Fruit fly (Drosophila melanogaster) whole organism, embryonic: ENCODE results near the gene Ugt303B2.

Source experiments
- Antp ChIP-seq: fragments of 200-800 bp; sonication (Bioruptor generic); optimal IDR thresholded peaks from 3 replicates; lab custom pipeline; 2016; ENCODE audit warnings: missing biosample characterization, missing genetic modification characterization
- Atf6 ChIP-seq: fragments of 200-800 bp; sonication (Bioruptor generic); IDR thresholded peaks from 2 replicates; pipeline ENCODE4 v1.3.6; 2022; ENCODE audit warnings: missing biosample characterization, missing genetic modification characterization
- CG10274 ChIP-seq: fragments of 200-800 bp; sonication (Bioruptor generic); optimal IDR thresholded peaks from 3 replicates; lab custom pipeline; 2017; ENCODE audit warnings: missing biosample characterization, mild to moderate bottlenecking, missing genetic modification characterization
- CG11247 ChIP-seq: fragments of 200-800 bp; sonication (Bioruptor generic); IDR thresholded peaks from 2 replicates; pipeline ENCODE4 v1.3.6; 2022; ENCODE audit warnings: missing biosample characterization, missing genetic modification characterization
- CG12071 ChIP-seq: fragments of 200-800 bp; sonication (Bioruptor generic); optimal IDR thresholded peaks from 3 replicates; lab custom pipeline; 2018; ENCODE audit warnings: missing biosample characterization, mild to moderate bottlenecking, missing genetic modification characterization
- CG12769 ChIP-seq: fragments of 200-800 bp; sonication (Bioruptor generic); optimal IDR thresholded peaks from 2 replicates; lab custom pipeline; 2019; ENCODE audit warnings: missing biosample characterization, mild to moderate bottlenecking, missing genetic modification characterization, moderate library complexity
- CG14441 ChIP-seq: fragments of 200-800 bp; sonication (Bioruptor generic); IDR thresholded peaks from 2 replicates; pipeline ENCODE4 v1.3.6; 2022; ENCODE audit warnings: missing biosample characterization, missing genetic modification characterization
- CG15269 ChIP-seq: fragments of 200-800 bp; sonication (Bioruptor generic); optimal IDR thresholded peaks from 2 replicates; lab custom pipeline; 2018; ENCODE audit warnings: missing biosample characterization, mild to moderate bottlenecking, missing genetic modification characterization, moderate library complexity
- CG17568 ChIP-seq: fragments of 200-800 bp; sonication (Bioruptor generic); optimal IDR thresholded peaks from 2 replicates; lab custom pipeline; 2018; ENCODE audit warnings: missing biosample characterization, mild to moderate bottlenecking, missing genetic modification characterization, moderate library complexity
- CG18599 ChIP-seq: fragments of 200-800 bp; sonication (Bioruptor generic); optimal IDR thresholded peaks from 3 replicates; lab custom pipeline; 2017; ENCODE audit warnings: missing biosample characterization, missing genetic modification characterization, mild to moderate bottlenecking, moderate library complexity, missing genetic modification reagents
- CG31224 ChIP-seq: fragments of 200-800 bp; sonication (Bioruptor generic); IDR thresholded peaks from 2 replicates; pipeline ENCODE4 v1.3.6; 2022; ENCODE audit warnings: missing biosample characterization, missing genetic modification characterization
- CG32532 ChIP-seq: fragments of 200-800 bp; sonication (Bioruptor generic); IDR thresholded peaks from 2 replicates; pipeline ENCODE4 v1.3.6; 2022; ENCODE audit warnings: missing biosample characterization, missing genetic modification characterization
- CG5180 ChIP-seq: fragments of 200-800 bp; sonication (Bioruptor generic); optimal IDR thresholded peaks from 3 replicates; lab custom pipeline; 2017; ENCODE audit warnings: missing biosample characterization, missing genetic modification characterization, mild to moderate bottlenecking, moderate library complexity, missing genetic modification reagents
- CG8290 ChIP-seq, 3 experiments: fragments of 200-800 bp; sonication (Bioruptor generic); optimal IDR thresholded peaks; 2 replicates each; lab custom pipeline; 2016 to 2019; ENCODE audit warnings: missing biosample characterization in 3 of 3, missing genetic modification characterization in 3 of 3, mild to moderate bottlenecking in 2 of 3, moderate library complexity in 1 of 3
- CG9797 ChIP-seq: fragments of 200-800 bp; sonication (Bioruptor generic); optimal IDR thresholded peaks from 3 replicates; lab custom pipeline; 2018; ENCODE audit warnings: missing biosample characterization, mild to moderate bottlenecking, missing genetic modification characterization
- Deaf1 ChIP-seq: fragments of 200-800 bp; optimal IDR thresholded peaks from 3 replicates; lab custom pipeline; 2019; ENCODE audit warnings: missing biosample characterization, mild to moderate bottlenecking, missing genetic modification characterization, moderate library complexity
- Dip3 ChIP-seq: fragments of 200-800 bp; sonication (Bioruptor generic); optimal IDR thresholded peaks from 3 replicates; lab custom pipeline; 2016; ENCODE audit warnings: missing biosample characterization, missing genetic modification characterization
- Eip74EF ChIP-seq, 2 experiments: fragments of 200-800 bp in 1 of 2; fragments of >200 bp in 1 of 2; sonication (Bioruptor generic) in 1 of 2; optimal IDR thresholded peaks; 2 replicates each; lab custom pipeline; 2017 to 2019; ENCODE audit warnings: missing biosample characterization in 2 of 2, missing genetic modification characterization in 2 of 2, mild to moderate bottlenecking in 1 of 2, moderate library complexity in 1 of 2
- Fer3 ChIP-seq: fragments of 200-800 bp; sonication (Bioruptor generic); optimal IDR thresholded peaks from 2 replicates; lab custom pipeline; 2018; ENCODE audit warnings: missing biosample characterization, mild to moderate bottlenecking, missing genetic modification characterization, moderate library complexity
- Gug ChIP-seq: fragments of 200-800 bp; sonication (Bioruptor generic); IDR thresholded peaks from 4 replicates; pipeline ENCODE4 v1.3.6; 2022; ENCODE audit warnings: missing biosample characterization, missing genetic modification characterization
- HmgD ChIP-seq: fragments of 200-800 bp; sonication (Bioruptor generic); optimal IDR thresholded peaks from 3 replicates; lab custom pipeline; 2016; ENCODE audit warnings: missing biosample characterization, missing genetic modification characterization
- Hr78 ChIP-seq, 2 experiments: fragments of 200-800 bp in 1 of 2; fragments of >200 bp in 1 of 2; sonication (Bioruptor generic) in 1 of 2; optimal IDR thresholded peaks; 2 replicates each; lab custom pipeline; 2017 to 2019; ENCODE audit warnings: missing biosample characterization in 2 of 2, missing genetic modification characterization in 2 of 2, mild to moderate bottlenecking in 1 of 2, moderate library complexity in 1 of 2
- Med ChIP-seq: fragments of 200-800 bp; sonication (Bioruptor generic); peaks from one replicate; lab custom pipeline; 2016; ENCODE audit warnings: missing biosample characterization, missing genetic modification characterization, mild to moderate bottlenecking, inconsistent platforms, moderate library complexity
- NfI ChIP-seq: fragments of 200-800 bp; sonication (Bioruptor generic); optimal IDR thresholded peaks from 3 replicates; lab custom pipeline; 2018; ENCODE audit warnings: missing biosample characterization, mild to moderate bottlenecking, missing genetic modification characterization, moderate library complexity
- Pdp1 ChIP-seq, 2 experiments: fragments of 200-800 bp; sonication (Bioruptor generic); optimal IDR thresholded peaks; 3 replicates each; lab custom pipeline; 2016; ENCODE audit warnings: missing biosample characterization in 2 of 2, missing genetic modification characterization in 2 of 2, mild to moderate bottlenecking in 1 of 2, moderate library complexity in 1 of 2
- Ptx1 ChIP-seq: fragments of 200-800 bp; sonication (Bioruptor generic); IDR thresholded peaks from 2 replicates; pipeline ENCODE4 v1.3.6; 2022; ENCODE audit warnings: missing biosample characterization, missing genetic modification characterization
- Rfx ChIP-seq: fragments of 200-800 bp; sonication (Bioruptor generic); IDR thresholded peaks from 2 replicates; pipeline ENCODE4 v1.3.6; 2022; ENCODE audit warnings: missing biosample characterization, missing genetic modification characterization
- Trl ChIP-seq, 3 experiments: fragments of >200 bp in 2 of 3; fragments of 200-800 bp in 1 of 3; sonication (Bioruptor generic) in 1 of 3; optimal IDR thresholded peaks; 2 replicates in 1 of 3; 3 replicates in 2 of 3; lab custom pipeline; 2016 to 2017; ENCODE audit warnings: missing biosample characterization in 1 of 3, missing genetic modification characterization in 1 of 3
- cwo ChIP-seq: fragments of 200-800 bp; sonication (Bioruptor generic); optimal IDR thresholded peaks from 3 replicates; lab custom pipeline; 2017; ENCODE audit warnings: missing biosample characterization, missing genetic modification characterization, mild to moderate bottlenecking, moderate library complexity, missing genetic modification reagents
- ems ChIP-seq: fragments of 200-800 bp; sonication (Bioruptor generic); optimal IDR thresholded peaks from 3 replicates; lab custom pipeline; 2016; ENCODE audit warnings: missing biosample characterization, missing genetic modification characterization
- esg ChIP-seq: fragments of 200-800 bp; sonication (Bioruptor generic); conservative IDR thresholded peaks from 2 replicates; pipeline ENCODE4 v1.3.6; 2022; ENCODE audit warnings: missing biosample characterization, missing genetic modification characterization
- ftz-f1 ChIP-seq: fragments of 200-800 bp; sonication (Bioruptor generic); optimal IDR thresholded peaks from 2 replicates; lab custom pipeline; 2016; ENCODE audit warnings: missing biosample characterization, missing genetic modification characterization
- klu ChIP-seq: fragments of 200-800 bp; sonication (Bioruptor generic); IDR thresholded peaks from 2 replicates; pipeline ENCODE4 v1.3.6; 2022; ENCODE audit warnings: missing biosample characterization, missing genetic modification characterization
- lab ChIP-seq: fragments of 200-800 bp; sonication (Bioruptor generic); optimal IDR thresholded peaks from 3 replicates; lab custom pipeline; 2017; ENCODE audit warnings: missing biosample characterization, missing genetic modification characterization, mild to moderate bottlenecking, moderate library complexity, missing genetic modification reagents
- mam ChIP-seq: fragments of 200-800 bp; sonication (Bioruptor generic); optimal IDR thresholded peaks from 3 replicates; lab custom pipeline; 2016; ENCODE audit warnings: missing biosample characterization, missing genetic modification characterization
- onecut ChIP-seq: fragments of 200-800 bp; sonication (Bioruptor generic); IDR thresholded peaks from 2 replicates; pipeline ENCODE4 v1.3.6; 2022; ENCODE audit warnings: missing biosample characterization, missing genetic modification characterization
- pb ChIP-seq: fragments of 200-800 bp; sonication (Bioruptor generic); optimal IDR thresholded peaks from 3 replicates; lab custom pipeline; 2016; ENCODE audit warnings: missing biosample characterization, missing genetic modification characterization
- row ChIP-seq: fragments of 200-800 bp; sonication (Bioruptor generic); IDR thresholded peaks from 3 replicates; pipeline ENCODE4 v1.3.6; 2022; ENCODE audit warnings: missing biosample characterization, missing genetic modification characterization
- sd ChIP-seq: fragments of 200-800 bp; sonication (Bioruptor generic); optimal IDR thresholded peaks from 3 replicates; lab custom pipeline; 2018; ENCODE audit warnings: missing biosample characterization, mild to moderate bottlenecking, missing genetic modification characterization, moderate library complexity
- shn ChIP-seq: fragments of 200-800 bp; sonication (Bioruptor generic); optimal IDR thresholded peaks from 3 replicates; lab custom pipeline; 2016; ENCODE audit warnings: missing biosample characterization, missing genetic modification characterization
- sima ChIP-seq: fragments of 200-800 bp; sonication (Bioruptor generic); optimal IDR thresholded peaks from 2 replicates; lab custom pipeline; 2016; ENCODE audit warnings: missing biosample characterization, missing genetic modification characterization
- sisA ChIP-seq: fragments of 200-800 bp; sonication (Bioruptor generic); IDR thresholded peaks from 2 replicates; pipeline ENCODE4 v1.3.6; 2022; ENCODE audit warnings: missing biosample characterization, missing genetic modification characterization
- stc ChIP-seq: fragments of 200-800 bp; sonication (Bioruptor generic); IDR thresholded peaks from 2 replicates; pipeline ENCODE4 v1.3.6; 2022; ENCODE audit warnings: missing biosample characterization, missing genetic modification characterization
- ttk ChIP-seq: fragments of 200-800 bp; sonication (Bioruptor generic); IDR thresholded peaks from 2 replicates; pipeline ENCODE4 v2.1.2; 2022; ENCODE audit warnings: missing biosample characterization, missing genetic modification characterization
- vvl ChIP-seq: fragments of 200-800 bp; sonication (Bioruptor generic); IDR thresholded peaks from 2 replicates; pipeline ENCODE4 v1.3.6; 2022; ENCODE audit warnings: missing biosample characterization, missing genetic modification characterization
- wek ChIP-seq: fragments of 200-800 bp; sonication (Bioruptor generic); optimal IDR thresholded peaks from 3 replicates; lab custom pipeline; 2018; ENCODE audit warnings: missing biosample characterization, mild to moderate bottlenecking, missing genetic modification characterization, moderate library complexity
- zfh1 ChIP-seq: fragments of 200-800 bp; sonication (Bioruptor generic); IDR thresholded peaks from 3 replicates; pipeline ENCODE4 v1.3.6; 2022; ENCODE audit warnings: missing biosample characterization, missing genetic modification characterization

Ugt303B2 gene

DNA sequence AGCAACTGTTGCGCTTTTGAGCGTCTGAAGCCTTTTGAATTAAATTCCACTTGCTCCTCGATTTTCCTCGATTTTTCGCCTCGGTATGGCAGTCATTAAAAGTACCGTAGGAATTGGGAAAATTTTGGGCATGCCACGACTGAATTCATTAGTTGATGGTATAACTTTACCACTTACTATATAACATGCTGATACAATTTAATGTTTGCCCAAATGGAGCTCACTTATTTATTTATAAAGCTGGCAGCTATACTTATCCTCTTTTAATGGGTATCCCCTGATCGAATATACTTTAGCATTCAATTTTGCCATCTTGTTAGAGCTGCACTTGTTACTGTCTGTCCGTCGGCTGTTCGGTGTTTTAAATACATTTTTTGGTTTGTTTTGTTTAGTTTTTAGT, 11.3 kb downstream of the Ugt303B2 start (continued):
- TF ChIP-seq wek (no peak), Dip3 (no peak), mam (GFP tag; lab: Kevin White, UChicago) (no peak), shn (no peak)
- TF ChIP-seq, all 482 proteins: peak for 5

DNA sequence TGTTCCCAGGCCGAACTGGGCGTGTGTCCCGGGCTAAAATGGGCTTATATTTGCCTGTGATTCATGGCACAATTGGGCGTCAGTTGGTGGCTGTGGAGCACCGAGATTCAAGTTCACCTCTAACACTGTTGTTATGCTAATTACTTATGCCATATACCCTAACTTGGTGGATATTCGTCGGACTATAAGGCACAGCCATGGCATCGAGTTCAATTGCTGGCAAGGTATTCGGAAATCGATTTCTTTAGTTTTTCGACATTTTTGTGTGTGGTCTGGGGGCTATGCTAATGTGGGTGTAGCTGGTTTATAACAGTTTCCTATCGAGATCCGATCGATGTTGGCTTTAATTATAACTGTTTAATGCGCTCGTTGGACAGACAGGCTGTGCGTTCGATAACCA, 12.6 kb downstream of the Ugt303B2 start:
- no peak for TF ChIP-seq Trl (optimal IDR thresholded peaks at IDR 0.05; lab: Kevin White, UChicago)
- TF ChIP-seq Trl (GFP tag; optimal IDR thresholded peaks at IDR 0.05; lab: Kevin White, UChicago): peak; percentile 23
- TF ChIP-seq ftz-f1: peak; percentile 18
- TF ChIP-seq NfI (GFP tag; lab: Kevin White, UChicago): no peak
- no peak for TF ChIP-seq ems (GFP tag; lab: Kevin White, UChicago)
- peak; percentile 57 for TF ChIP-seq sd (tag; lab: Kevin White, UChicago)
- TF ChIP-seq Pdp1 (GFP tag; optimal IDR thresholded peaks at IDR 0.05; lab: Kevin White, UChicago): peak in 1 of 2 experiments; percentile 9
- TF ChIP-seq stc (GFP tag; lab: Robert Waterston, UW): no peak
- TF ChIP-seq Gug (GFP tag; lab: Robert Waterston, UW): peak; percentile 45; the same call in 1 of the 4 replicates
- 0 out of 2 replicates have a peak, but pooled peaks have one; percentile 39 for TF ChIP-seq Atf6
- no peak for TF ChIP-seq HmgD (GFP tag; lab: Kevin White, UChicago)
- peak in 1 of 2 experiments; percentile 19 for TF ChIP-seq Eip74EF (GFP tag; optimal IDR thresholded peaks at IDR 0.05; lab: Kevin White, UChicago)
- TF ChIP-seq zfh1 (GFP tag; lab: Robert Waterston, UW): peak; percentile 39; the same call in 1 of the 3 replicates
- peak; percentile 12 for TF ChIP-seq CG5180 (GFP tag; lab: Kevin White, UChicago)
- no peak for TF ChIP-seq CG31224
- TF ChIP-seq CG18599: peak; percentile 16
- peak; percentile 66 for TF ChIP-seq cwo (GFP tag; lab: Kevin White, UChicago)
- no peak for TF ChIP-seq CG10274 (GFP tag; lab: Kevin White, UChicago)
- TF ChIP-seq Ptx1: peak; percentile 52
- TF ChIP-seq CG14441 (GFP tag; lab: Robert Waterston, UW): peak; percentile 48; the same call in 1 of the 2 replicates
- TF ChIP-seq CG12071 (GFP tag; lab: Kevin White, UChicago): peak; percentile 22
- TF ChIP-seq sisA (GFP tag; lab: Robert Waterston, UW): peak; percentile 30; the same call in 1 of the 2 replicates
- TF ChIP-seq esg: no peak; the same call in 1 of the 2 replicates
- TF ChIP-seq CG32532: peak; percentile 33
- TF ChIP-seq sima (GFP tag; lab: Kevin White, UChicago): no peak
- peak; percentile 29 for TF ChIP-seq lab
- no peak for TF ChIP-seq Deaf1 (tag; lab: Kevin White, UChicago)
- peak; percentile 66 for TF ChIP-seq row
- no peak for TF ChIP-seq CG17568
- peak; percentile 92 for TF ChIP-seq vvl (GFP tag; lab: Robert Waterston, UW)
- 0 out of 2 replicates have a peak, but pooled peaks have one; percentile 21 for TF ChIP-seq klu
- peak in 1 of 2 experiments; percentile 21 for TF ChIP-seq Hr78 (GFP tag; optimal IDR thresholded peaks at IDR 0.05; lab: Kevin White, UChicago)
- TF ChIP-seq CG11247 (GFP tag; lab: Robert Waterston, UW): 0 out of 2 replicates have a peak, but pooled peaks have one; percentile 41
- TF ChIP-seq Med (GFP tag; lab: Kevin White, UChicago): peak; percentile 82
- TF ChIP-seq CG12769: peak; percentile 75
- peak; percentile 7 for TF ChIP-seq mam (GFP tag; lab: Kevin White, UChicago)
- peak; percentile 29 for TF ChIP-seq Fer3 (tag; lab: Kevin White, UChicago)
- no peak for TF ChIP-seq CG8290 (GFP tag; optimal IDR thresholded peaks at IDR 0.05; lab: Kevin White, UChicago)
- TF ChIP-seq CG8290 (tag; optimal IDR thresholded peaks at IDR 0.05; lab: Kevin White, UChicago): peak in 1 of 2 experiments; percentile 44
- TF ChIP-seq pb (GFP tag; lab: Kevin White, UChicago): peak; percentile 28
- peak; percentile 74 for TF ChIP-seq Rfx (GFP tag; lab: Robert Waterston, UW)
- TF ChIP-seq Antp (GFP tag; lab: Kevin White, UChicago): peak; percentile 25
- peak; percentile 65 for TF ChIP-seq CG15269
- 0 out of 2 replicates have a peak, but pooled peaks have one; percentile 35 for TF ChIP-seq ttk
- no peak for TF ChIP-seq CG9797
- peak; percentile 65 for TF ChIP-seq onecut (GFP tag; lab: Robert Waterston, UW)
